Worm (Caenorhabditis elegans): Measurements from ENCODE around the gene F47B8.5.
"Not testable (repeated sequence)": the region's sequence is repeated elsewhere in the genome, so short reads cannot be mapped to it uniquely, and the experiment has no call there.

Gene F47B8.5

DNA sequence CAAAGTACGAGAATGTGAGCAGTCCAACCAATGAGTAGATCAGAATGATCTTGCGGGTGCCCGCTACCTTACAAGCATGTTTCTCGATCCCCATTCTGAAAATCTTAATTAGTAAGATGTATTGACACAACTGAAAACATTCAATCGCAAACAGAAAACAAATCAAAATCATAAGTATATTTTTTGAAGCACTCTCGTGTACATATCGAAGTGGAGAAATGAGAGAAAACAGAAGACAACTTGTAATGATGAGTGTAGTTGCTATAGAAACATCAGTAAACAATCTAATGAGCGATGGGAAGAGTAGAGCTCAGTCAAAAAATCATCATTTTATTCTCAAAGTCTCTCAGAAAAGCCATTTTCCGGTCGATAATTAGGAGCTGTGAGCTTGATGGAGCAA is 15.0 kb downstream of the F47B8.5 start, which contains the start of gene F14D7.8:
Gene F14D7.8 (minus strand): TSS at position 101 of the 400 bp plus-strand sequence.
- no peak for TF ChIP-seq nhr-11 (tag; optimal IDR thresholded peaks at IDR 0.05)
- no peak for TF ChIP-seq ceh-2 (tag; optimal IDR thresholded peaks at IDR 0.05)
- no peak for TF ChIP-seq dmd-4 (tag; optimal IDR thresholded peaks at IDR 0.05; ENCODE audit: borderline replicate concordance)
- no peak for TF ChIP-seq unc-86 (tag; optimal IDR thresholded peaks at IDR 0.05)
- no peak for TF ChIP-seq dve-1 (tag; optimal IDR thresholded peaks at IDR 0.05)
- no peak for TF ChIP-seq ceh-22 (tag; optimal IDR thresholded peaks at IDR 0.05)
- no peak for TF ChIP-seq ceh-34 (tag; optimal IDR thresholded peaks at IDR 0.05)
- TF ChIP-seq mec-3 (tag; optimal IDR thresholded peaks at IDR 0.05; ENCODE audit: borderline replicate concordance), result no peak
- no peak for TF ChIP-seq ceh-18 (tag; optimal IDR thresholded peaks at IDR 0.05)
- no peak for TF ChIP-seq odd-2 (tag; optimal IDR thresholded peaks at IDR 0.05)
- TF ChIP-seq tbx-7 (tag; optimal IDR thresholded peaks at IDR 0.05), result no peak
- no peak for TF ChIP-seq eyg-1 (tag; optimal IDR thresholded peaks at IDR 0.05)

- TF ChIP-seq pat-9 (tag; optimal IDR thresholded peaks at IDR 0.05) (no peak), ceh-30 (tag; optimal IDR thresholded peaks at IDR 0.05) (no peak), elt-2 (tag; optimal IDR thresholded peaks at IDR 0.05) (no peak), K02D7.2 (tag; optimal IDR thresholded peaks at IDR 0.05) (no peak), T23F11.4 (GFP tag; optimal IDR thresholded peaks at IDR 0.05) (no peak), sox-4 (tag; optimal IDR thresholded peaks at IDR 0.05) (no peak), npax-4 (tag; optimal IDR thresholded peaks at IDR 0.05) (no peak), ceh-2 (tag; optimal IDR thresholded peaks at IDR 0.05) (no peak), ceh-14 (tag; optimal IDR thresholded peaks at IDR 0.05) (no peak), Y22D7AL.16 (tag; optimal IDR thresholded peaks at IDR 0.05) (no peak), syd-9 (tag; optimal IDR thresholded peaks at IDR 0.05) (no peak), dmd-4 (tag; optimal IDR thresholded peaks at IDR 0.05; ENCODE audit: borderline replicate concordance) (no peak), odd-2 (tag; optimal IDR thresholded peaks at IDR 0.05) (no peak), C38D4.7 (GFP tag; optimal IDR thresholded peaks at IDR 0.05) (no peak), ttx-3 (tag; optimal IDR thresholded peaks at IDR 0.05) (no peak), eyg-1 (tag; optimal IDR thresholded peaks at IDR 0.05) (no peak), nfya-1 (tag; optimal IDR thresholded peaks at IDR 0.05) (no peak), che-1 (tag; optimal IDR thresholded peaks at IDR 0.05) (no peak), hlh-13 (GFP tag; optimal IDR thresholded peaks at IDR 0.05) (no peak), hlh-8 (tag; optimal IDR thresholded peaks at IDR 0.05) (no peak)
Measured at ce11 chrV:14311115-14311514, 16.6 kb downstream of the F47B8.5 start, which contains the start of gene ddn-3. Gene ddn-3 (minus strand): TSS chrV:14311215.

- TF ChIP-seq tbx-2, C08G9.2, ttx-3 (tag; optimal IDR thresholded peaks at IDR 0.05): not testable (repeated sequence)
Measured at ce11 chrV:14309632-14310031, 18.0 kb downstream of the F47B8.5 start, which contains the start of gene F14D7.14. Gene F14D7.14 (plus strand): TSS chrV:14309932.

ce11 chrV:14308164-14308563 is 19.5 kb downstream of the F47B8.5 start, which contains the start of gene spig-5:
Gene spig-5 (plus strand): TSS chrV:14308464.
- not testable (repeated sequence) for TF ChIP-seq lin-11 (tag; optimal IDR thresholded peaks at IDR 0.05); hlh-30 (tag; optimal IDR thresholded peaks at IDR 0.05; ENCODE audit: insufficient read depth); C08G9.2 (tag; optimal IDR thresholded peaks at IDR 0.05)

- TF ChIP-seq K09A11.1 (tag; optimal IDR thresholded peaks at IDR 0.05; ENCODE audit: insufficient read depth); K02D7.2 (tag; optimal IDR thresholded peaks at IDR 0.05); fax-1 (tag; optimal IDR thresholded peaks at IDR 0.05): not testable (repeated sequence)
Measured at ce11 chrV:14306771-14307170, 20.9 kb downstream of the F47B8.5 start, which contains the start of gene spig-4. Gene spig-4 (minus strand): TSS chrV:14306871.
